Worm (Caenorhabditis elegans) whole organism, L4 larva: ENCODE results near the gene cut-4.
"Not testable (repeated sequence)": the region's sequence is repeated elsewhere in the genome, so short reads cannot be mapped to it uniquely, and the experiment has no call there.

ENCODE experiments used
- F10B5.3 ChIP-seq: sonication (generic microtip); optimal IDR thresholded peaks from 2 replicates; lab custom pipeline; 2016; ENCODE audit warnings: mild to moderate bottlenecking, missing genetic modification characterization, missing compliant biosample characterization
- T20F7.1 ChIP-seq: fragments of 200-800 bp; sonication (Bioruptor generic); optimal IDR thresholded peaks from 2 replicates; lab custom pipeline; 2018; ENCODE audit warnings: mild to moderate bottlenecking, missing genetic modification characterization, missing compliant biosample characterization
- Y48G9A.11 ChIP-seq: fragments of 200-800 bp; sonication (Bioruptor generic); IDR thresholded peaks from 2 replicates; pipeline ENCODE4 v1.3.6; 2022; ENCODE audit warnings: missing genetic modification reagents, missing genetic modification characterization, missing compliant biosample characterization
- ZK337.2 ChIP-seq: fragments of 200-800 bp; sonication (Bioruptor generic); IDR thresholded peaks from 2 replicates; pipeline ENCODE4 v1.3.6; 2022; ENCODE audit warnings: missing genetic modification reagents, missing genetic modification characterization, missing compliant biosample characterization
- aha-1 ChIP-seq: fragments of 150-350 bp; peaks from one replicate; lab custom pipeline; 2014; ENCODE audit warnings: missing biosample characterization, missing genetic modification characterization
- ces-1 ChIP-seq: fragments of 150-350 bp; sonication (generic microtip); optimal IDR thresholded peaks from 4 replicates; lab custom pipeline; 2014; ENCODE audit warnings: missing biosample characterization, missing genetic modification reagents, missing genetic modification characterization
- daf-16 ChIP-seq, 3 experiments: sonication (generic microtip); optimal IDR thresholded peaks; 2 replicates each; lab custom pipeline; 2016 to 2017; ENCODE audit warnings: missing genetic modification characterization in 3 of 3, missing genetic modification reagents in 3 of 3, mild to moderate bottlenecking in 2 of 3, missing compliant biosample characterization in 2 of 3, missing biosample characterization in 1 of 3, moderate library complexity in 1 of 3
- daf-19 ChIP-seq: fragments of 200-800 bp; sonication (Bioruptor generic); conservative IDR thresholded peaks from 2 replicates; pipeline ENCODE4 v1.3.6; 2022; ENCODE audit warnings: missing genetic modification characterization, missing compliant biosample characterization
- dmd-6 ChIP-seq: fragments of 200-800 bp; sonication (Bioruptor generic); IDR thresholded peaks from 2 replicates; pipeline ENCODE4 v1.3.6; 2022; ENCODE audit warnings: missing genetic modification reagents, missing genetic modification characterization, missing compliant biosample characterization
- dpl-1 ChIP-seq: fragments of 150-350 bp; optimal IDR thresholded peaks from 2 replicates; lab custom pipeline; 2014; ENCODE audit warnings: missing biosample characterization, missing genetic modification reagents, missing genetic modification characterization
- dve-1 ChIP-seq: sonication (generic microtip); optimal IDR thresholded peaks from 2 replicates; lab custom pipeline; 2017; ENCODE audit warnings: antibody characterized with exemption, mild to moderate bottlenecking, missing genetic modification characterization, missing compliant biosample characterization; ENCODE audit not compliant: insufficient read depth
- hlh-11 ChIP-seq: fragments of 200-800 bp; sonication (Bioruptor generic); optimal IDR thresholded peaks from 2 replicates; lab custom pipeline; 2018; ENCODE audit warnings: mild to moderate bottlenecking, missing genetic modification characterization, missing compliant biosample characterization
- hlh-30 ChIP-seq: sonication (generic microtip); optimal IDR thresholded peaks from 2 replicates; lab custom pipeline; 2017; ENCODE audit warnings: antibody characterized with exemption, mild to moderate bottlenecking, missing genetic modification characterization, missing compliant biosample characterization; ENCODE audit not compliant: insufficient read depth
- lin-39 ChIP-seq: fragments of 150-350 bp; optimal IDR thresholded peaks from 2 replicates; lab custom pipeline; 2014; ENCODE audit warnings: missing biosample characterization, missing genetic modification reagents, missing genetic modification characterization
- lsy-2 ChIP-seq, 2 experiments: fragments of 150-350 bp in 1 of 2; sonication (generic microtip) in 1 of 2; optimal IDR thresholded peaks; 2 replicates each; lab custom pipeline; 2014 to 2017; ENCODE audit warnings: missing biosample characterization in 2 of 2, missing genetic modification characterization in 2 of 2
- mdl-1 ChIP-seq, 2 experiments: fragments of 150-350 bp in 1 of 2; sonication (generic microtip) in 1 of 2; optimal IDR thresholded peaks; 2 replicates each; lab custom pipeline; 2014 to 2017; ENCODE audit warnings: missing biosample characterization in 2 of 2, missing genetic modification characterization in 2 of 2
- mdt-29 ChIP-seq: fragments of 200-800 bp; sonication (Bioruptor generic); IDR thresholded peaks from 2 replicates; pipeline ENCODE4 v1.3.6; 2022; ENCODE audit warnings: missing genetic modification reagents, missing genetic modification characterization, missing compliant biosample characterization
- mep-1 ChIP-seq: fragments of 150-350 bp; sonication (generic microtip); optimal IDR thresholded peaks from 3 replicates; lab custom pipeline; 2014; ENCODE audit warnings: missing biosample characterization, missing genetic modification characterization
- mxl-3 ChIP-seq: fragments of 200-800 bp; sonication (Bioruptor generic); optimal IDR thresholded peaks from 2 replicates; lab custom pipeline; 2018; ENCODE audit warnings: mild to moderate bottlenecking, missing genetic modification characterization, missing compliant biosample characterization
- nhr-111 ChIP-seq: fragments of 200-800 bp; sonication (Bioruptor generic); optimal IDR thresholded peaks from 2 replicates; lab custom pipeline; 2018; ENCODE audit warnings: mild to moderate bottlenecking, missing genetic modification characterization, missing compliant biosample characterization
- nhr-25 ChIP-seq: sonication (generic microtip); optimal IDR thresholded peaks from 2 replicates; lab custom pipeline; 2017; ENCODE audit warnings: missing genetic modification characterization, mild to moderate bottlenecking, missing compliant biosample characterization, antibody characterized with exemption, moderate library complexity, borderline replicate concordance; ENCODE audit not compliant: insufficient read depth
- nhr-28 ChIP-seq: fragments of 150-350 bp; optimal IDR thresholded peaks from 2 replicates; lab custom pipeline; 2014; ENCODE audit warnings: missing biosample characterization, missing genetic modification characterization
- nhr-41 ChIP-seq: fragments of 200-800 bp; sonication (Bioruptor generic); IDR thresholded peaks from 2 replicates; pipeline ENCODE4 v1.3.6; 2022; ENCODE audit warnings: missing genetic modification reagents, missing genetic modification characterization, missing compliant biosample characterization
- nhr-77 ChIP-seq: fragments of 150-350 bp; optimal IDR thresholded peaks from 2 replicates; lab custom pipeline; 2014; ENCODE audit warnings: missing biosample characterization, missing genetic modification characterization
- pqm-1 ChIP-seq: sonication (generic microtip); optimal IDR thresholded peaks from 2 replicates; lab custom pipeline; 2017; ENCODE audit warnings: missing biosample characterization, missing genetic modification characterization
- rbr-2 ChIP-seq: sonication (generic microtip); optimal IDR thresholded peaks from 2 replicates; lab custom pipeline; 2016; ENCODE audit warnings: missing genotype, missing genetic modification characterization, missing compliant biosample characterization
- saeg-2 ChIP-seq: fragments of 200-800 bp; sonication (Bioruptor generic); IDR thresholded peaks from 2 replicates; pipeline ENCODE4 v1.3.6; 2022; ENCODE audit warnings: missing genetic modification reagents, missing genetic modification characterization, missing compliant biosample characterization
- snpc-4 ChIP-seq: fragments of 150-350 bp; optimal IDR thresholded peaks from 2 replicates; lab custom pipeline; 2014; ENCODE audit warnings: missing biosample characterization, missing genetic modification characterization
- spr-1 ChIP-seq: sonication (generic microtip); optimal IDR thresholded peaks from 2 replicates; lab custom pipeline; 2016; ENCODE audit warnings: mild to moderate bottlenecking, missing genetic modification characterization, missing compliant biosample characterization
- spr-3 ChIP-seq: fragments of 200-800 bp; sonication (Bioruptor generic); optimal IDR thresholded peaks from 2 replicates; lab custom pipeline; 2018; ENCODE audit warnings: mild to moderate bottlenecking, missing genetic modification characterization, missing compliant biosample characterization
- unc-130 ChIP-seq: sonication (generic microtip); optimal IDR thresholded peaks from 2 replicates; lab custom pipeline; 2016; ENCODE audit warnings: missing genetic modification reagents, missing genetic modification characterization, missing compliant biosample characterization
- unc-62 ChIP-seq, 3 experiments: fragments of 150-350 bp in 1 of 3; sonication (generic microtip); optimal IDR thresholded peaks in 2 of 3; peaks in 1 of 3; 1 replicate in 1 of 3; 2 replicates in 2 of 3; lab custom pipeline; 2014 to 2017; ENCODE audit warnings: missing biosample characterization in 3 of 3, missing genetic modification characterization in 3 of 3, missing genetic modification reagents in 3 of 3, missing genotype in 1 of 3
- zag-1 ChIP-seq: fragments of 150-350 bp; optimal IDR thresholded peaks from 2 replicates; lab custom pipeline; 2014; ENCODE audit warnings: missing biosample characterization, missing genetic modification characterization
- zfp-3 ChIP-seq: fragments of 200-800 bp; sonication (Bioruptor generic); conservative IDR thresholded peaks from 2 replicates; pipeline ENCODE4 v1.3.6; 2022; ENCODE audit warnings: missing genetic modification reagents, missing genetic modification characterization, missing compliant biosample characterization
- zip-11 ChIP-seq: fragments of 200-800 bp; sonication (Bioruptor generic); IDR thresholded peaks from 2 replicates; pipeline ENCODE4 v1.3.6; 2022; ENCODE audit warnings: missing genetic modification characterization, missing compliant biosample characterization

cut-4 gene

ce11 chrII:10416332-10416863 lies 19.5 kb upstream of the cut-4 start, which contains the start of gene eif-2A:
Gene eif-2A (plus strand): TSS chrII:10416800.
- TF ChIP-seq nhr-25 (tag; lab: Kevin White, UChicago) (no peak), lsy-2 (tag; optimal IDR thresholded peaks at IDR 0.05; lab: Kevin White, UChicago) (peak in 1 of 2 experiments; percentile 93), hlh-30 (tag; lab: Kevin White, UChicago) (peak; percentile 80), snpc-4 (tag; lab: Kevin White, UChicago) (no peak), dpl-1 (GFP tag; lab: Kevin White, UChicago) (peak; percentile 32), unc-62 (GFP tag; optimal IDR thresholded peaks at IDR 0.05 in 1 of 2; lab: Kevin White, UChicago) (peak in 1 of 2 experiments; percentile 12), unc-62 (tag; optimal IDR thresholded peaks at IDR 0.05; lab: Kevin White, UChicago) (no peak), ZK337.2 (GFP tag; lab: Robert Waterston, UW) (no peak), T20F7.1 (GFP tag; lab: Kevin White, UChicago) (peak; percentile 61), spr-1 (tag; lab: Kevin White, UChicago) (no peak), unc-130 (GFP tag; lab: Kevin White, UChicago) (peak; percentile 0)
- TF ChIP-seq, all 104 proteins: peak for 6

DNA sequence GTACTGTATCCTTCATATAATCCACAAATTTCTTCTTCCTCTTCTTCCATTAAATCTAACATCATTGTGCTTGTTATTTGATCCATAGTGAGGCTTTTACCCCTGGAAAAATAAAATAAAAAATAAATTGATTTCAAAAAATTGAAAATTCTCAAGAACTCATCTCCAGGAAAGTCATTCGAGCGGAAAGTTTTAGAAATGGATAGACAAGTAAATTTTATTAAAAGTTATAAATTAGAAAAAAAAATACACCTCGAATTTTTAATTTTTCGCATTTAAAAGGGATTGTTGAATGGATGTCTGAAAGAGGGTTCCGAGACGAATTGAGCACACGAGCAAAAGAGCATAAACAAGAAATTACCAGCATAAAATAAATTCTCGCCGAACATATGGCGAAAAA lies 14.0 kb upstream of the cut-4 start, which contains the start of gene frpr-21:
Gene frpr-21 (minus strand): TSS at position 101 of the 400 bp plus-strand sequence.
- TF ChIP-seq zfp-3 (GFP tag; lab: Robert Waterston, UW) (no peak), nhr-111 (no peak), zip-11 (GFP tag; lab: Robert Waterston, UW) (no peak)

DNA sequence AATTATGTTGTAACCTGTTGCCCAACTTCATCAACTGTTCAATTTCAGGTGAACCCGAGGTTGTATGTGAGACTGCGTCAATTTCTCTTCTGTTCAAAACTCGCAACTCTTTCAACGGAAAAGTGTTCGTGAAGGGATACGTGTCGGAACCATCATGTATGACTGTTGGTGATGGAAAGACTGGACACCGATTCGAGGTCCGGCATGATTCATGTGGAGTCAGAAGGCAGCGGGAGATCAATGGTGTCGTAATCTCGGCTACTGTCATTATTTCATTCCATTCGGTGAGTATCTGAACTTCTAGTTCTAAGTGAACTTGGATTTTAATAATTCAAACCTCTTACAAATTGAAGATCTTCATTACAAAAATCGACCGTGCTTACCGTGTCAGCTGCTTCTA lies 1.9 kb downstream of the cut-4 start:
- no peak for TF ChIP-seq mdl-1 (tag; optimal IDR thresholded peaks at IDR 0.05; lab: Kevin White, UChicago)
- TF ChIP-seq aha-1 (tag; lab: Kevin White, UChicago): peak; percentile 94
- TF ChIP-seq, all 104 proteins: peak for 1

- TF ChIP-seq Y48G9A.11 (GFP tag; lab: Robert Waterston, UW) (no peak), mdt-29 (GFP tag; lab: Robert Waterston, UW) (no peak), daf-19 (GFP tag; lab: Robert Waterston, UW) (no peak), lin-39 (tag; lab: Kevin White, UChicago) (no peak), zag-1 (no peak), spr-3 (no peak), F10B5.3 (tag; lab: Kevin White, UChicago) (no peak), saeg-2 (no peak), rbr-2 (tag; lab: Kevin White, UChicago) (no peak)
Observed at ce11 chrII:10439976-10440375, 4.0 kb downstream of the cut-4 start, which contains the start of gene E04D5.4. Gene E04D5.4 (plus strand): TSS chrII:10440276.

- peak in 1 of 2 experiments; percentile 56 for TF ChIP-seq unc-62 (GFP tag; optimal IDR thresholded peaks at IDR 0.05 in 1 of 2; lab: Kevin White, UChicago)
- TF ChIP-seq unc-62 (tag; optimal IDR thresholded peaks at IDR 0.05; lab: Kevin White, UChicago): not testable (repeated sequence)
Observed at ce11 chrII:10442846-10443245, 6.9 kb downstream of the cut-4 start, which contains the start of gene ZK673.1. Gene ZK673.1 (plus strand): TSS chrII:10443146.

DNA sequence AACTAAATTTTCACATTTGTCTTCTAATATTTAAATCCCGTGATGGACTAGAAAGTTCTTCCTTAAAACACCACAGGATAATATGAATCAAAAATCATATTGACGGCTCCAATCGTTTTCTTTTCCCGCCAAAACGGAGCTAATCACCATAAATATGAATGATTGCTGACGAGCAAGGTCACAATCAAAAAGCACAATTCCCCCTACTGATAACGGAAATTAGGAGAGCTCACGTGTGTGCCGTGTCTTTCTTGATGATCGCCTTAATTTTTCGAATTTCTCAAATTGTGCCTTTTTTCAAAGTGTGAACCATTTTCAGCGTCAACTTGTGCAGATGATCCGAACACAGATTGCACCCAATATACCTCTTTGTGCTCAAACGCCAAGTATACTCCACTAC lies 8.0 kb downstream of the cut-4 start:
- TF ChIP-seq nhr-77 (tag; lab: Kevin White, UChicago) (peak; percentile 18), hlh-11 (tag; lab: Kevin White, UChicago) (peak; percentile 56), nhr-28 (tag; lab: Kevin White, UChicago) (peak; percentile 62), pqm-1 (tag; lab: Kevin White, UChicago) (peak; percentile 42), hlh-30 (tag; lab: Kevin White, UChicago) (peak; percentile 58), daf-16 (GFP tag; optimal IDR thresholded peaks at IDR 0.05; lab: Kevin White, UChicago) (no peak), daf-16 (tag; optimal IDR thresholded peaks at IDR 0.05; lab: Kevin White, UChicago) (peak; percentile 46), mep-1 (tag; lab: Kevin White, UChicago) (no peak), mdl-1 (tag; optimal IDR thresholded peaks at IDR 0.05; lab: Kevin White, UChicago) (peak in 1 of 2 experiments; percentile 19), dmd-6 (GFP tag; lab: Robert Waterston, UW) (peak; percentile 83), dve-1 (tag; lab: Kevin White, UChicago) (peak; percentile 51), mxl-3 (GFP tag; lab: Kevin White, UChicago) (peak; percentile 23), ces-1 (GFP tag; lab: Kevin White, UChicago) (no peak), nhr-41 (GFP tag; lab: Robert Waterston, UW) (no peak)
- TF ChIP-seq, all 104 proteins: peak for 10
